Fruit fly (Drosophila melanogaster) whole organism, embryonic: ENCODE data around the gene CG10700.

ENCODE experiments used
- Abd-B ChIP-seq: fragments of 200-800 bp; sonication (Bioruptor generic); optimal IDR thresholded peaks from 2 replicates; lab custom pipeline; 2018; ENCODE audit warnings: missing biosample characterization, mild to moderate bottlenecking, missing genetic modification characterization, moderate library complexity
- BtbVII ChIP-seq: fragments of 200-800 bp; sonication (Bioruptor generic); optimal IDR thresholded peaks from 3 replicates; lab custom pipeline; 2017; ENCODE audit warnings: missing biosample characterization, mild to moderate bottlenecking, missing genetic modification characterization
- CG10274 ChIP-seq: fragments of 200-800 bp; sonication (Bioruptor generic); optimal IDR thresholded peaks from 3 replicates; lab custom pipeline; 2017; ENCODE audit warnings: missing biosample characterization, mild to moderate bottlenecking, missing genetic modification characterization
- CG10565 ChIP-seq: fragments of 200-800 bp; sonication (Bioruptor generic); optimal IDR thresholded peaks from 3 replicates; lab custom pipeline; 2016; ENCODE audit warnings: missing biosample characterization, mild to moderate bottlenecking, missing genetic modification characterization
- CG11456 ChIP-seq: fragments of 200-800 bp; sonication (Bioruptor generic); IDR thresholded peaks from 3 replicates; pipeline ENCODE4 v1.3.6; 2022; ENCODE audit warnings: missing biosample characterization, missing genetic modification characterization
- CG11723 ChIP-seq: fragments of 200-800 bp; sonication (Bioruptor generic); optimal IDR thresholded peaks from 2 replicates; lab custom pipeline; 2017; ENCODE audit warnings: missing biosample characterization, mild to moderate bottlenecking, missing genetic modification characterization
- CG12155 ChIP-seq: fragments of 200-800 bp; sonication (Bioruptor generic); optimal IDR thresholded peaks from 3 replicates; lab custom pipeline; 2016; ENCODE audit warnings: missing biosample characterization, missing genetic modification characterization
- CG12744 ChIP-seq: fragments of 200-800 bp; sonication (Bioruptor generic); optimal IDR thresholded peaks from 2 replicates; lab custom pipeline; 2016; ENCODE audit warnings: missing biosample characterization, missing genetic modification characterization
- CG13624 ChIP-seq: fragments of 200-800 bp; sonication (Bioruptor generic); optimal IDR thresholded peaks from 2 replicates; lab custom pipeline; 2016; ENCODE audit warnings: missing biosample characterization, missing genetic modification characterization
- CG13775 ChIP-seq: fragments of 200-800 bp; sonication (Bioruptor generic); optimal IDR thresholded peaks from 3 replicates; lab custom pipeline; 2017; ENCODE audit warnings: missing biosample characterization, mild to moderate bottlenecking, missing genetic modification characterization
- CG18262 ChIP-seq: fragments of 200-800 bp; optimal IDR thresholded peaks from 3 replicates; lab custom pipeline; 2019; ENCODE audit warnings: missing biosample characterization, mild to moderate bottlenecking, missing genetic modification characterization, moderate library complexity
- CG1832 ChIP-seq: fragments of 200-800 bp; sonication (Bioruptor generic); optimal IDR thresholded peaks from 2 replicates; lab custom pipeline; 2017; ENCODE audit warnings: missing biosample characterization, mild to moderate bottlenecking, missing genetic modification characterization, inconsistent platforms
- CG18476 ChIP-seq: fragments of 200-800 bp; sonication (Bioruptor generic); optimal IDR thresholded peaks from 2 replicates; lab custom pipeline; 2016; ENCODE audit warnings: missing biosample characterization, mild to moderate bottlenecking, missing genetic modification characterization
- CG31224 ChIP-seq: fragments of 200-800 bp; sonication (Bioruptor generic); IDR thresholded peaks from 2 replicates; pipeline ENCODE4 v1.3.6; 2022; ENCODE audit warnings: missing biosample characterization, missing genetic modification characterization
- CG31388 ChIP-seq: fragments of 200-800 bp; sonication (Bioruptor generic); optimal IDR thresholded peaks from 2 replicates; lab custom pipeline; 2016; ENCODE audit warnings: missing biosample characterization, missing genetic modification characterization
- CG31441 ChIP-seq: fragments of 200-800 bp; sonication (Bioruptor generic); IDR thresholded peaks from 2 replicates; pipeline ENCODE4 v1.3.6; 2022; ENCODE audit warnings: missing biosample characterization, missing genetic modification characterization
- CG32532 ChIP-seq: fragments of 200-800 bp; sonication (Bioruptor generic); IDR thresholded peaks from 2 replicates; pipeline ENCODE4 v1.3.6; 2022; ENCODE audit warnings: missing biosample characterization, missing genetic modification characterization
- CG4360 ChIP-seq: fragments of 200-800 bp; sonication (Bioruptor generic); IDR thresholded peaks from 2 replicates; pipeline ENCODE4 v1.3.6; 2022; ENCODE audit warnings: missing biosample characterization, missing genetic modification characterization
- CG6175 ChIP-seq: fragments of 200-800 bp; sonication (Bioruptor generic); IDR thresholded peaks from 3 replicates; pipeline ENCODE4 v1.3.6; 2022; ENCODE audit warnings: missing biosample characterization, missing genetic modification characterization
- CG6813 ChIP-seq: fragments of 200-800 bp; sonication (Bioruptor generic); optimal IDR thresholded peaks from 2 replicates; lab custom pipeline; 2017; ENCODE audit warnings: missing biosample characterization, missing genetic modification characterization, mild to moderate bottlenecking, moderate library complexity, missing genetic modification reagents
- CG6854 ChIP-seq: fragments of 200-800 bp; sonication (Bioruptor generic); optimal IDR thresholded peaks from 3 replicates; lab custom pipeline; 2017; ENCODE audit warnings: missing biosample characterization, mild to moderate bottlenecking, missing genetic modification characterization
- CG7372 ChIP-seq: fragments of 200-800 bp; sonication (Bioruptor generic); IDR thresholded peaks from 2 replicates; pipeline ENCODE4 v1.3.6; 2022; ENCODE audit warnings: missing biosample characterization, missing genetic modification characterization
- CG8388 ChIP-seq: fragments of 200-800 bp; sonication (Bioruptor generic); optimal IDR thresholded peaks from 2 replicates; lab custom pipeline; 2019; ENCODE audit warnings: missing biosample characterization, mild to moderate bottlenecking, missing genetic modification characterization, moderate library complexity
- CG9215 ChIP-seq: fragments of 200-800 bp; sonication (Bioruptor generic); IDR thresholded peaks from 2 replicates; pipeline ENCODE4 v1.3.6; 2022; ENCODE audit warnings: missing biosample characterization, missing genetic modification characterization
- CG9797 ChIP-seq: fragments of 200-800 bp; sonication (Bioruptor generic); optimal IDR thresholded peaks from 3 replicates; lab custom pipeline; 2018; ENCODE audit warnings: missing biosample characterization, mild to moderate bottlenecking, missing genetic modification characterization
- CoRest ChIP-seq: fragments of 200-800 bp; sonication (Bioruptor generic); optimal IDR thresholded peaks from 3 replicates; lab custom pipeline; 2018; ENCODE audit warnings: missing biosample characterization, mild to moderate bottlenecking, missing genetic modification characterization, moderate library complexity
- D ChIP-seq, 2 experiments: fragments of 200-800 bp in 1 of 2; fragments of >200 bp in 1 of 2; sonication (Bioruptor generic) in 1 of 2; optimal IDR thresholded peaks; 2 replicates in 1 of 2; 3 replicates in 1 of 2; lab custom pipeline; 2017; ENCODE audit warnings: mild to moderate bottlenecking in 1 of 2, missing biosample characterization in 1 of 2, missing genetic modification characterization in 1 of 2, missing genetic modification reagents in 1 of 2
- D19A ChIP-seq: fragments of 200-800 bp; optimal IDR thresholded peaks from 3 replicates; lab custom pipeline; 2019; ENCODE audit warnings: missing biosample characterization, mild to moderate bottlenecking, missing genetic modification characterization, moderate library complexity
- Dip3 ChIP-seq: fragments of 200-800 bp; sonication (Bioruptor generic); optimal IDR thresholded peaks from 3 replicates; lab custom pipeline; 2016; ENCODE audit warnings: missing biosample characterization, missing genetic modification characterization
- Gug ChIP-seq: fragments of 200-800 bp; sonication (Bioruptor generic); IDR thresholded peaks from 4 replicates; pipeline ENCODE4 v1.3.6; 2022; ENCODE audit warnings: missing biosample characterization, missing genetic modification characterization
- HLH54F ChIP-seq: fragments of 200-800 bp; sonication (Bioruptor generic); optimal IDR thresholded peaks from 3 replicates; lab custom pipeline; 2016; ENCODE audit warnings: missing biosample characterization, missing genetic modification characterization
- Hr51 ChIP-seq, 2 experiments: fragments of 200-800 bp; sonication (Bioruptor generic); optimal IDR thresholded peaks; 2 replicates in 1 of 2; 3 replicates in 1 of 2; lab custom pipeline; 2016 to 2018; ENCODE audit warnings: missing biosample characterization in 2 of 2, missing genetic modification characterization in 2 of 2, mild to moderate bottlenecking in 1 of 2, moderate library complexity in 1 of 2
- Lim3 ChIP-seq: fragments of 200-800 bp; sonication (Bioruptor generic); IDR thresholded peaks from 2 replicates; pipeline ENCODE4 v1.3.6; 2022; ENCODE audit warnings: missing biosample characterization, missing genetic modification characterization
- MBD-R2 ChIP-seq: fragments of 200-800 bp; sonication (Bioruptor generic); IDR thresholded peaks from 2 replicates; pipeline ENCODE4 v1.3.6; 2022; ENCODE audit warnings: missing biosample characterization, missing genetic modification characterization
- NK7.1 ChIP-seq: fragments of 200-800 bp; sonication (Bioruptor generic); optimal IDR thresholded peaks from 3 replicates; lab custom pipeline; 2016; ENCODE audit warnings: missing biosample characterization, missing genetic modification characterization
- Scr ChIP-seq: fragments of 200-800 bp; sonication (Bioruptor generic); IDR thresholded peaks from 2 replicates; pipeline ENCODE4 v1.3.6; 2022; ENCODE audit warnings: missing biosample characterization, missing genetic modification characterization; ENCODE audit not compliant: partially characterized antibody
- Six4 ChIP-seq: fragments of 200-800 bp; sonication (Bioruptor generic); optimal IDR thresholded peaks from 2 replicates; lab custom pipeline; 2016; ENCODE audit warnings: missing biosample characterization, missing genetic modification characterization
- ac ChIP-seq: fragments of 200-800 bp; sonication (Bioruptor generic); optimal IDR thresholded peaks from 3 replicates; lab custom pipeline; 2017; ENCODE audit warnings: missing biosample characterization, mild to moderate bottlenecking, missing genetic modification characterization
- ato ChIP-seq: fragments of 200-800 bp; sonication (Bioruptor generic); IDR thresholded peaks from 2 replicates; pipeline ENCODE4 v1.3.6; 2022; ENCODE audit warnings: missing biosample characterization, missing genetic modification characterization; ENCODE audit not compliant: partially characterized antibody
- bcd ChIP-seq: fragments of 200-800 bp; sonication (Bioruptor generic); optimal IDR thresholded peaks from 2 replicates; lab custom pipeline; 2017; ENCODE audit warnings: missing biosample characterization, mild to moderate bottlenecking, missing genetic modification characterization
- dmrt11E ChIP-seq: fragments of 200-800 bp; sonication (Bioruptor generic); optimal IDR thresholded peaks from 3 replicates; lab custom pipeline; 2018; ENCODE audit warnings: missing biosample characterization, mild to moderate bottlenecking, missing genetic modification characterization, moderate library complexity
- ems ChIP-seq: fragments of 200-800 bp; sonication (Bioruptor generic); optimal IDR thresholded peaks from 3 replicates; lab custom pipeline; 2016; ENCODE audit warnings: missing biosample characterization, missing genetic modification characterization
- onecut ChIP-seq: fragments of 200-800 bp; sonication (Bioruptor generic); IDR thresholded peaks from 2 replicates; pipeline ENCODE4 v1.3.6; 2022; ENCODE audit warnings: missing biosample characterization, missing genetic modification characterization
- row ChIP-seq: fragments of 200-800 bp; sonication (Bioruptor generic); IDR thresholded peaks from 3 replicates; pipeline ENCODE4 v1.3.6; 2022; ENCODE audit warnings: missing biosample characterization, missing genetic modification characterization
- sens ChIP-seq: fragments of 200-800 bp; sonication (Bioruptor generic); peaks from one replicate; lab custom pipeline; 2016; ENCODE audit warnings: missing biosample characterization, missing genetic modification characterization
- seq ChIP-seq: fragments of 200-800 bp; sonication (Bioruptor generic); IDR thresholded peaks from 2 replicates; pipeline ENCODE4 v1.3.6; 2022; ENCODE audit warnings: missing biosample characterization, missing genetic modification characterization
- slou ChIP-seq: fragments of 200-800 bp; sonication (Bioruptor generic); optimal IDR thresholded peaks from 3 replicates; lab custom pipeline; 2016; ENCODE audit warnings: missing biosample characterization, missing genetic modification characterization
- sob ChIP-seq: fragments of 200-800 bp; sonication (Bioruptor generic); IDR thresholded peaks from 2 replicates; pipeline ENCODE4 v1.3.6; 2022; ENCODE audit warnings: missing biosample characterization, missing genetic modification characterization
- trh ChIP-seq: fragments of 200-800 bp; sonication (Bioruptor generic); optimal IDR thresholded peaks from 2 replicates; lab custom pipeline; 2016; ENCODE audit warnings: missing biosample characterization, missing genetic modification characterization
- wor ChIP-seq: fragments of 200-800 bp; sonication (Bioruptor generic); IDR thresholded peaks from 2 replicates; pipeline ENCODE4 v1.3.6; 2022; ENCODE audit warnings: missing biosample characterization, missing genetic modification characterization
- zen ChIP-seq: fragments of 200-800 bp; sonication (Bioruptor generic); optimal IDR thresholded peaks from 3 replicates; lab custom pipeline; 2018; ENCODE audit warnings: missing biosample characterization, mild to moderate bottlenecking, missing genetic modification characterization, moderate library complexity

The CG10700 gene

dm6 chr2L:19120984-19121383 is 42.2 kb upstream of the CG10700 start:
- TF ChIP-seq CG9215 (GFP tag; lab: Robert Waterston, UW), result peak; percentile 38; the same call in 1 of the 2 replicates
- peak; percentile 7 for TF ChIP-seq CG18476 (GFP tag; lab: Kevin White, UChicago)
- TF ChIP-seq CG31224 (GFP tag; lab: Robert Waterston, UW), result 0 out of 2 replicates have a peak, but pooled peaks have one; percentile 19
- TF ChIP-seq sob (GFP tag; lab: Robert Waterston, UW), result 0 out of 2 replicates have a peak, but pooled peaks have one; percentile 46
- TF ChIP-seq CG31441 (GFP tag; lab: Robert Waterston, UW), result peak; percentile 59
- TF ChIP-seq CG10565 (GFP tag; lab: Kevin White, UChicago), result no peak
- peak; percentile 32; the same call in 1 of the 4 replicates for TF ChIP-seq Gug (GFP tag; lab: Robert Waterston, UW)
- TF ChIP-seq wor (GFP tag; lab: Robert Waterston, UW), result no peak
- TF ChIP-seq slou (GFP tag; lab: Kevin White, UChicago), result no peak
- TF ChIP-seq bcd, result peak; percentile 51
- TF ChIP-seq trh, result no peak
- TF ChIP-seq onecut (GFP tag; lab: Robert Waterston, UW), result no peak
- peak; percentile 29 for TF ChIP-seq CG6854 (GFP tag; lab: Kevin White, UChicago)
- no peak for TF ChIP-seq CG31388 (GFP tag; lab: Kevin White, UChicago)
- no peak for TF ChIP-seq CG12744 (GFP tag; lab: Kevin White, UChicago)
- TF ChIP-seq CG13775, result peak; percentile 12
- no peak for TF ChIP-seq Lim3 (GFP tag; lab: Robert Waterston, UW)
- TF ChIP-seq CG11456 (GFP tag; lab: Robert Waterston, UW), result no peak
- TF ChIP-seq BtbVII, result peak; percentile 52
- no peak for TF ChIP-seq dmrt11E
- peak; percentile 37 for TF ChIP-seq HLH54F (GFP tag; lab: Kevin White, UChicago)
- peak; percentile 2 for TF ChIP-seq CG13624 (GFP tag; lab: Kevin White, UChicago)
- TF ChIP-seq Six4, result peak; percentile 0
- TF ChIP-seq D (optimal IDR thresholded peaks at IDR 0.05; lab: Kevin White, UChicago), result no peak
- TF ChIP-seq D (GFP tag; optimal IDR thresholded peaks at IDR 0.05; lab: Kevin White, UChicago), result peak; percentile 13
- peak; percentile 10 for TF ChIP-seq ems (GFP tag; lab: Kevin White, UChicago)
- TF ChIP-seq CG12155 (GFP tag; lab: Kevin White, UChicago), result no peak
- TF ChIP-seq CoRest (tag; lab: Kevin White, UChicago), result peak; percentile 55
- peak; percentile 4 for TF ChIP-seq D19A (tag; lab: Kevin White, UChicago)
- no peak for TF ChIP-seq CG1832 (GFP tag; lab: Kevin White, UChicago)
- TF ChIP-seq Abd-B (GFP tag; lab: Kevin White, UChicago), result peak; percentile 0
- peak; percentile 45; the same call in 1 of the 2 replicates for TF ChIP-seq CG32532 (GFP tag; lab: Robert Waterston, UW)
- TF ChIP-seq CG18262, result peak; percentile 52
- peak; percentile 37 for TF ChIP-seq Dip3 (GFP tag; lab: Kevin White, UChicago)
- TF ChIP-seq CG6175 (GFP tag; lab: Robert Waterston, UW), result no peak
- TF ChIP-seq ato, result no peak
- TF ChIP-seq sens (GFP tag; lab: Kevin White, UChicago), result peak; percentile 89
- no peak for TF ChIP-seq CG4360
- no peak for TF ChIP-seq CG9797 (GFP tag; lab: Kevin White, UChicago)
- no peak for TF ChIP-seq Scr (GFP tag; lab: Robert Waterston, UW)
- TF ChIP-seq CG7372 (GFP tag; lab: Robert Waterston, UW), result no peak
- TF ChIP-seq CG8388, result peak; percentile 20
- no peak for TF ChIP-seq NK7.1
- TF ChIP-seq CG11723 (GFP tag; lab: Kevin White, UChicago), result peak; percentile 5
- no peak for TF ChIP-seq zen (tag; lab: Kevin White, UChicago)
- TF ChIP-seq CG10274 (GFP tag; lab: Kevin White, UChicago), result peak; percentile 3
- TF ChIP-seq Hr51 (GFP tag; optimal IDR thresholded peaks at IDR 0.05; lab: Kevin White, UChicago), result peak in 1 of 2 experiments; percentile 50
- TF ChIP-seq MBD-R2 (GFP tag; lab: Robert Waterston, UW), result no peak
- TF ChIP-seq seq (GFP tag; lab: Robert Waterston, UW), result peak; percentile 26; the same call in 1 of the 2 replicates
- TF ChIP-seq ac (GFP tag; lab: Kevin White, UChicago), result no peak
- peak; percentile 33; the same call in 1 of the 3 replicates for TF ChIP-seq row (GFP tag; lab: Robert Waterston, UW)
- peak; percentile 13 for TF ChIP-seq CG6813 (GFP tag; lab: Kevin White, UChicago)
